Fruit fly (Drosophila melanogaster): ENCODE data around the gene Ugt37B1.

The Ugt37B1 gene

DNA sequence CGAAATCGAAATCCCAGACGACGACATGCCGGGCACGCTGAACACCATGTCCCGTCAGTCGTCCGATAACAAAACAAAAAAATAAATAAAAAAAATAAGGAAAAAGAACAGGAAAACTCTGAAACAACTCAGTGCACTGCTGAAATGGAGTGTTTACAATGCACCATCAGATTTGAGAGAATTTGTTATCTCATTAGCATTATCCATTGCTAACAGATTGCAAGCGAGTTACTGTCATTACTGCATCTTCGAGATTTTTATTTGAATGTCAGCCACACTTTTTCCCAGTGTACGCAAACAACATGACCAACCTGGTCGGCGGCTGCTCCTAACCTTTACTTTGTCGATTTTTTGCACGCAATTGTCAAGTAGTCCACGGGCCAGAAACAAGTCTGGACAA is 27.1 kb upstream of the Ugt37B1 start (continued):
- TF ChIP-seq CG6163 (GFP tag; IDR thresholded peaks at IDR 0.05) (peak; percentile 85), CG34406 (GFP tag; optimal IDR thresholded peaks at IDR 0.05) (peak; percentile 5), CG6792 (GFP tag; optimal IDR thresholded peaks at IDR 0.05) (peak; percentile 39), CG3032 (tag; optimal IDR thresholded peaks at IDR 0.05) (peak; percentile 74), CG11902 (GFP tag; optimal IDR thresholded peaks at IDR 0.05) (no peak), vri (GFP tag; optimal IDR thresholded peaks at IDR 0.05) (no peak), topi (GFP tag; optimal IDR thresholded peaks at IDR 0.05) (peak; percentile 49), CG7368 (GFP tag; optimal IDR thresholded peaks at IDR 0.05) (no peak), Smox (GFP tag; optimal IDR thresholded peaks at IDR 0.05) (no peak), Sox15 (GFP tag; optimal IDR thresholded peaks at IDR 0.05) (no peak), CG6808 (GFP tag; optimal IDR thresholded peaks at IDR 0.05) (peak; percentile 75)

DNA sequence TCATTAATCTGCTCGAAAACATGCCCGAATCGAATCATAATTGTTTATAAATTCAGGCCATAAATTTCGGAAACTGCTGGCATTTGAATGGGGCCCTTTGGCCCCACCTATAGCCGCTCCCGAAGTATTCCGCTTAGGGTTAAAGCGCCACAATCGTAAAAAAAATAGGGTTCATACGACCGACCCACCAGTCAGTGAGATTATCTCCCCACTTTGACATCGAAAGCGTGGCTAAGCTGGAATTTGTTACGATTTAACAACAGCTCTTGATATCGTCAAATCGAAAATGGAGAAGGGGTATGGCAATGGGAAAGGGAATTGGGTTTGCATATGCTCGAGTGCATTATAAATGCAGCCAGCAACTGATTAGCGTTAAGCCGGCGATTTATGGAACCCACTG is 26.0 kb upstream of the Ugt37B1 start:
- TF ChIP-seq salr (GFP tag; optimal IDR thresholded peaks at IDR 0.05) (no peak), Sox15 (GFP tag; optimal IDR thresholded peaks at IDR 0.05) (no peak), Gug (GFP tag; IDR thresholded peaks at IDR 0.05) (no peak), spab (GFP tag; optimal IDR thresholded peaks at IDR 0.05) (no peak), Eip78C (GFP tag) (no peak), cyc (GFP tag; optimal IDR thresholded peaks at IDR 0.05) (no peak), fd85E (GFP tag; optimal IDR thresholded peaks at IDR 0.05) (no peak), Lpt (GFP tag; optimal IDR thresholded peaks at IDR 0.05) (no peak), CG6792 (GFP tag; optimal IDR thresholded peaks at IDR 0.05) (no peak), ss (GFP tag; optimal IDR thresholded peaks at IDR 0.05) (no peak), CG11902 (GFP tag; optimal IDR thresholded peaks at IDR 0.05) (no peak), CG31627 (GFP tag; optimal IDR thresholded peaks at IDR 0.05) (no peak), Smox (GFP tag; optimal IDR thresholded peaks at IDR 0.05) (no peak), CG8319 (GFP tag; optimal IDR thresholded peaks at IDR 0.05) (no peak), fd59A (GFP tag; optimal IDR thresholded peaks at IDR 0.05) (no peak), Sox14 (GFP tag; optimal IDR thresholded peaks at IDR 0.05) (no peak), Hr39 (GFP tag; optimal IDR thresholded peaks at IDR 0.05) (no peak), CG8632 (GFP tag; optimal IDR thresholded peaks at IDR 0.05) (no peak), Eip93F (GFP tag; optimal IDR thresholded peaks at IDR 0.05) (no peak), topi (GFP tag; optimal IDR thresholded peaks at IDR 0.05) (no peak)

DNA sequence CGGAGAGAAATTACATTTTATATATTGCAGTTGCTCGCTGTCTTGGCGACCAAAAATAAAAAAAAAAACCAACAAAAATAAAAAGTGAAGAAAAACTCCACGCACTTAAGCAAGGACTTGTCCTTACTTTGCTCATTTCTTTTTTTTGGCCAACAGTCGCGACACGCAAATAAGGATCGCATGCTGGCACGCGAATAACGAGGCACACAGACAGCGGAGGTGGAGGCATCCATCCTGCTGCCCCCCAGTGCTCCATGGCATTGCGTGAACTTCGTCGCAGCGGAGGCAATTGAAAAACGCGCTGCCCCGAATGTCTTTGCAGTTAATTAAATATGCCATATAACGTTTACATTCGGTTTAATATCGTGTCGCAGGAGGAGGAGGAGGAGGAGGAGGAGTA is 25.3 kb upstream of the Ugt37B1 start:
- TF ChIP-seq eg (GFP tag; IDR thresholded peaks at IDR 0.05) (no peak), spab (GFP tag; optimal IDR thresholded peaks at IDR 0.05) (no peak), CG8119 (GFP tag; IDR thresholded peaks at IDR 0.05) (no peak), CG8632 (GFP tag; optimal IDR thresholded peaks at IDR 0.05) (no peak), ss (GFP tag; optimal IDR thresholded peaks at IDR 0.05) (peak; percentile 37 to 99), achi (GFP tag; optimal IDR thresholded peaks at IDR 0.05) (no peak), svp (GFP tag) (peak; percentile 66)

DNA sequence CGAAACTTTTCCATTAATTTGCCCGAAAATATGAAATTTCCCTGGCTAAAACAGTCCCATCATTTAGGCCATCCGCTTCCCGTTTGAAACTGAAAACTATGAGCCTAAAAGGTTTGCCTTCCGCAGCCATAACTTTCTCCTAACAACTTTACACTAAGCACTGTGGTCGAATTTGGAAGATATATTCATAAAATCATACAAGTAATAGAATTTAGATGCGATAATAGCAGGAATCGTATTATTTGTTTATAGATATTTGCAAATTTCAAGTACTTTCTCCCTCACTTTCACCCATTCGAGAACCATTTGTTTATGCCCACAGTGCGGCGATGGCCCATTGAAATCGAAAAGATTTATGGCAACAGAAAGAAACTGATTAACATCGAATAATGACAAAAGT is 23.4 kb upstream of the Ugt37B1 start:
- TF ChIP-seq CG32006 (GFP tag; optimal IDR thresholded peaks at IDR 0.05) (peak; percentile 7), CG7368 (GFP tag; optimal IDR thresholded peaks at IDR 0.05) (no peak)

DNA sequence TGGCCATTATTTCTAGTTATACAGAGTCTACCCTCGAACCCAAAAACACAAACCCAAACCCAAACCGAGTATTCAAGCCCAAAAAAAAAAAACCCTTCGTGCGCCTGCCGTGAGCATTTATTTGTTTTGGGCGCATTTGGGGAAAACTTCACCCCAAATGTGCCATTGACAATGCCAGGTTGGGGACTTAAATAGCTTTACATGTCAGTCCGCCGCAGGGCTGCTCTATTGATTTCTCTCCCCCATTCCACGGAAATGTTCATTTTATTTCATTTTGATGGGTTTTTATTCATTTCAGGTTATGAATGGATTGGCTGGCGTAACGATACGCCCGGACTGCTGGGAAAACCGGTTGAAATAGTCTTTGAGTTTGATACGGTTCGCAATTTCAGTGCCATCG is 22.0 kb upstream of the Ugt37B1 start:
- TF ChIP-seq Met (GFP tag; optimal IDR thresholded peaks at IDR 0.05): no peak
- no peak for TF ChIP-seq salr (GFP tag; optimal IDR thresholded peaks at IDR 0.05)
- no peak for TF ChIP-seq CG6854 (GFP tag; optimal IDR thresholded peaks at IDR 0.05)
- no peak for TF ChIP-seq svp (GFP tag)
- TF ChIP-seq eg (GFP tag; IDR thresholded peaks at IDR 0.05): no peak
- no peak for TF ChIP-seq Eip78C (GFP tag)
- no peak for TF ChIP-seq Hr38 (GFP tag; optimal IDR thresholded peaks at IDR 0.05)
